Worm (Caenorhabditis elegans): ENCODE results near the gene spot-1.

The spot-1 gene

DNA sequence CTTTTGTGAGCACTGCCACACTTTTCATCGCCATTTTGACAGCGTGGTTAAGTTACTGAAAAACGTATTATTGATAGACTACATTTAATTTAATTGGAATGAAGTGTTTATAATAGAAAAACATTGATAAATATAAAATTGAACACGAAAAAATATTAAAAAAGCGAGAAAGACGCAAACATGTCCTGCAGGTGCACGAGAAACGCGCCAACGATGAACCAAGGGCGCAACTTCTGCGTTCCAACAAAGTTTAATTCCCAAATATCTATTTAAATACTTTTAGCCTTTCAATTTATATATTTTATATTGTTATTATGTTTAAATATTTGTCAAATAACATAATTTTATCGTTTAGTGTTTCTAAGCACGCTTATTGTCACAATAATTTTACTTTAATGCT is 42.9 kb downstream of the spot-1 start, which contains the start of gene ndus-8:
Gene ndus-8 (minus strand): TSS at position 55 of the 400 bp plus-strand sequence.
- TF ChIP-seq efl-3 (GFP tag; optimal IDR thresholded peaks at IDR 0.05) (no peak), grh-1 (GFP tag; IDR thresholded peaks at IDR 0.05) (no peak), nhr-71 (tag; optimal IDR thresholded peaks at IDR 0.05) (peak; percentile 82), nhr-77 (tag; optimal IDR thresholded peaks at IDR 0.05) (no peak), elt-2 (tag; optimal IDR thresholded peaks at IDR 0.05) (peak; percentile 35), hpl-2 (GFP tag; optimal IDR thresholded peaks at IDR 0.05) (peak; percentile 57), ama-1 (optimal IDR thresholded peaks at IDR 0.05) (no peak), nhr-84 (tag; optimal IDR thresholded peaks at IDR 0.05) (no peak), lir-3 (tag; optimal IDR thresholded peaks at IDR 0.05; ENCODE audit: poor library complexity) (peak; percentile 38), sox-4 (tag; optimal IDR thresholded peaks at IDR 0.05) (no peak), snu-23 (GFP tag; optimal IDR thresholded peaks at IDR 0.05) (peak; percentile 85), nhr-90 (tag; optimal IDR thresholded peaks at IDR 0.05; ENCODE audit: poor library complexity) (peak; percentile 78), pax-3 (tag; optimal IDR thresholded peaks at IDR 0.05) (no peak), xbp-1 (tag; optimal IDR thresholded peaks at IDR 0.05) (peak; percentile 74), swsn-7 (tag; optimal IDR thresholded peaks at IDR 0.05) (peak; percentile 78), mab-9 (GFP tag; IDR thresholded peaks at IDR 0.05) (no peak), nhr-47 (tag; optimal IDR thresholded peaks at IDR 0.05) (peak; percentile 76), unc-130 (tag; optimal IDR thresholded peaks at IDR 0.05) (peak; percentile 90), nhr-20 (tag; optimal IDR thresholded peaks at IDR 0.05) (peak; percentile 81), nhr-28 (tag; optimal IDR thresholded peaks at IDR 0.05) (no peak), tlp-1 (tag; optimal IDR thresholded peaks at IDR 0.05) (no peak), dpl-1 (GFP tag; optimal IDR thresholded peaks at IDR 0.05) (peak; percentile 60 to 79 (median 79)), nhr-76 (tag; optimal IDR thresholded peaks at IDR 0.05) (no peak), nhr-237 (tag; optimal IDR thresholded peaks at IDR 0.05) (no peak), unc-98 (GFP tag; IDR thresholded peaks at IDR 0.05) (no peak), nhr-85 (tag) (peak; percentile 68), ets-5 (GFP tag; IDR thresholded peaks at IDR 0.05) (no peak), jun-1 (tag; optimal IDR thresholded peaks at IDR 0.05) (peak; percentile 17), ceh-82 (tag; optimal IDR thresholded peaks at IDR 0.05) (peak in 2 of 3 experiments; percentile 47 to 77), sptf-1 (tag; optimal IDR thresholded peaks at IDR 0.05) (no peak), unc-86 (tag; optimal IDR thresholded peaks at IDR 0.05) (peak; percentile 56), efl-1 (optimal IDR thresholded peaks at IDR 0.05) (peak; percentile 65 to 81), efl-1 (GFP tag; optimal IDR thresholded peaks at IDR 0.05 in 1 of 2) (peak; percentile 73 to 96), nhr-19 (GFP tag; conservative IDR thresholded peaks at IDR 0.05) (peak; percentile 84), ztf-4 (tag; optimal IDR thresholded peaks at IDR 0.05) (no peak), vab-15 (tag; optimal IDR thresholded peaks at IDR 0.05) (no peak), C34B4.2 (tag; optimal IDR thresholded peaks at IDR 0.05) (no peak), zip-4 (GFP tag; optimal IDR thresholded peaks at IDR 0.05) (peak; percentile 35), ztf-11 (tag; optimal IDR thresholded peaks at IDR 0.05) (peak in 1 of 2 experiments; percentile 39), lsy-2 (tag; optimal IDR thresholded peaks at IDR 0.05) (peak; percentile 87 to 90), fkh-4 (tag; optimal IDR thresholded peaks at IDR 0.05; ENCODE audit: borderline replicate concordance) (no peak), ceh-90 (tag; optimal IDR thresholded peaks at IDR 0.05) (no peak), egl-13 (tag; optimal IDR thresholded peaks at IDR 0.05) (peak; percentile 18), hlh-4 (tag; optimal IDR thresholded peaks at IDR 0.05) (no peak), rnt-1 (tag; optimal IDR thresholded peaks at IDR 0.05) (peak; percentile 77), C04F5.9 (tag; optimal IDR thresholded peaks at IDR 0.05) (peak; percentile 39), ceh-8 (GFP tag; optimal IDR thresholded peaks at IDR 0.05) (no peak), lin-15B (tag; optimal IDR thresholded peaks at IDR 0.05) (peak; percentile 39), fkh-8 (tag; optimal IDR thresholded peaks at IDR 0.05) (peak; percentile 18), mep-1 (tag; optimal IDR thresholded peaks at IDR 0.05) (peak; percentile 95), mdl-1 (tag; optimal IDR thresholded peaks at IDR 0.05) (peak in 1 of 2 experiments; percentile 57), C16A3.4 (tag; optimal IDR thresholded peaks at IDR 0.05) (peak; percentile 79), snpc-4 (tag; optimal IDR thresholded peaks at IDR 0.05) (peak; percentile 52), hlh-17 (GFP tag; optimal IDR thresholded peaks at IDR 0.05; ENCODE audit: borderline replicate concordance) (no peak)
